In genomic region chrIV:1445920-1446319, ce11 we compare ENCODE assay signal across 1 worm cellular context.
TF ChIP-seq lines count a peak whose summit lies in the region.

Gene clp-7, minus strand, starts transcription at chrIV:1445966.

TF ChIP-seq in whole organism, L1 larva, 84 proteins besides CTCF, POLR2A, EP300 and RAD21 (continued from another document):
- no peak for TF ChIP-seq lin-13 (GFP tag; optimal IDR thresholded peaks at IDR 0.05; lab: Kevin White, UChicago)
TF ChIP-seq in whole organism, L1 larva: peak in this region for 6.
